Worm (Caenorhabditis elegans): ENCODE data around the gene tba-8.

DNA sequence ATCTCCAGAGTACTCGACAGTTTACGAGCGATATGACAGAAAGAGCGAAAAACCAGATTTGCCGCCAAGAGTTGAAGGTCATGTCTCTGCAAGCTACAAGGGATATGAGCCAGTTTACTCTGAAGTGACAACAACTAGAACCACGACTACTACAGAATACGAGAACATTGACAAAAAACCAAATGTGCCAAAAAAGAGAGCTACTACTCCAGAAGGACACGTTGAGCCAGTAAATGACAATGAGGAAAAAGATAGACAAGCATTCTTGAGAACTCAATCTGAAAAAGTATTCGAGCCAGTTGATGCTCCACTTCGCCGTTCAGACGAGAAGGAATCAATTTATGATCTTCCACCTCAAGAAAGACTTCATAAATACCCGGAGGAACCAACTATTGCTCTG is 40.8 kb downstream of the tba-8 start:
- TF ChIP-seq him-1 (tag; optimal IDR thresholded peaks at IDR 0.05), result no peak
- TF ChIP-seq W03F9.2 (tag; optimal IDR thresholded peaks at IDR 0.05), result no peak
- no peak for TF ChIP-seq dao-5 (tag; optimal IDR thresholded peaks at IDR 0.05)

Measured in whole organism, L4/young adult.